Fruit fly (Drosophila melanogaster): ENCODE data around the gene CG46440.

- no peak for TF ChIP-seq CG8478 (optimal IDR thresholded peaks at IDR 0.05)
- no peak for TF ChIP-seq CTCF (optimal IDR thresholded peaks at IDR 0.05)
Observed at dm6 chrX:15805523-15805922, 52.1 kb downstream of the CG46440 start.
